Worm (Caenorhabditis elegans): Measurements from ENCODE around the gene mat-2.

The mat-2 gene

DNA sequence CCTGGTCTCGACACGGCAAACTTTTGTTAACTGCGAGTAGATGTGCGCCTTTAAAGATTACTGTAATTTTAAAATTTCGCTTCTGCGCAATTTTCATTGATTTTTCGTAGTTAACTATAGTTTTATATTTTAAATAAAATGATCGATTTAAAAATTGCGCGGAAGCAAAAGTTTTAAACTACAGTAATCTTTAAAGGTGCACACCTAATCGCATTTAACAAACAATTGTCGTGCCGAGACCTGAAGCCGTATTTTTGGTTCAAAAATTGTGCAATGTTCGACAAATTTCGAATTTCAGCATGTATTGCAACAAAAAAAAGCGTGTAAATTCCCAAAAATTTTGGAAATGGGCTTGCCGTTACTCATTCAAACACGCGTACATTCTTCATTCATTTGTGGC lies 18.1 kb upstream of the mat-2 start:
- no peak for TF ChIP-seq pha-4 (GFP tag; IDR thresholded peaks at IDR 0.05)
- TF ChIP-seq pha-4 (tag; optimal IDR thresholded peaks at IDR 0.05), result no peak
- TF ChIP-seq aha-1 (tag), result peak; percentile 15
- TF ChIP-seq nhr-237 (tag; optimal IDR thresholded peaks at IDR 0.05), result no peak
- no peak for TF ChIP-seq spr-3 (GFP tag; optimal IDR thresholded peaks at IDR 0.05)
- no peak for TF ChIP-seq ZK337.2 (GFP tag; IDR thresholded peaks at IDR 0.05)
- no peak for TF ChIP-seq daf-8 (GFP tag; IDR thresholded peaks at IDR 0.05)
- no peak for TF ChIP-seq set-16 (GFP tag; IDR thresholded peaks at IDR 0.05)
- no peak for TF ChIP-seq Y75B8A.6 (GFP tag; IDR thresholded peaks at IDR 0.05)
- TF ChIP-seq nhr-48 (tag; optimal IDR thresholded peaks at IDR 0.05), result no peak
- peak in 1 of 2 experiments; percentile 26 for TF ChIP-seq unc-62 (GFP tag; optimal IDR thresholded peaks at IDR 0.05 in 1 of 2)
- no peak for TF ChIP-seq unc-62 (tag; optimal IDR thresholded peaks at IDR 0.05)
- TF ChIP-seq ama-1 (optimal IDR thresholded peaks at IDR 0.05), result no peak
- no peak for TF ChIP-seq nhr-41 (GFP tag; IDR thresholded peaks at IDR 0.05)
- no peak for TF ChIP-seq F26F4.8 (GFP tag; conservative IDR thresholded peaks at IDR 0.05)
- no peak for TF ChIP-seq nhr-42 (GFP tag; IDR thresholded peaks at IDR 0.05)

DNA sequence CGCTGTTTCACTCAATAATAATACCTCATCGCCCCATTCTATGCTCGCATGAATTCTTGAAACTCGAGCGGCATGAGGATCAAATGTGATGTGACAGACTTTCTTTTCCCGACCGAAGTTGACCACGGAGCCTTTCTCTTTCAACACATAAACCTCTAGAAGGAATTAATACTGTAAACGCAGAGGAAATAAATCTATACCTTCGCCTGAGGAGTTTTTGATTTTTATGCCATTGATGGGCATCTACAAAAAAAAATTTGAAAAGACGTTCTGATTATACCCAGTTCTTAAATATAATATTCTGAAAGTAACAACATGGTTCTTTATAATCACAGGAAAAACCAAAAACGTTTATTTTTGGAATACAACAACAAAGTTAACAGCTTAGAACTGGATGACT lies 16.3 kb upstream of the mat-2 start, which contains the start of gene nbs-1:
TSS of gene nbs-1 (minus strand) at position 246 of the 400 bp plus-strand sequence.
- TF ChIP-seq Y105C5A.15 (GFP tag; IDR thresholded peaks at IDR 0.05) (no peak), ama-1 (optimal IDR thresholded peaks at IDR 0.05) (peak; percentile 14), snpc-1.2 (GFP tag; IDR thresholded peaks at IDR 0.05) (peak; percentile 54; the same call in 1 of the 2 replicates), dmd-8 (GFP tag; IDR thresholded peaks at IDR 0.05) (no peak), Y5F2A.4 (GFP tag; optimal IDR thresholded peaks at IDR 0.05) (no peak), Y48G9A.11 (GFP tag; IDR thresholded peaks at IDR 0.05) (0 out of 2 replicates have a peak, but pooled peaks have one; percentile 38), snpc-4 (tag; optimal IDR thresholded peaks at IDR 0.05) (no peak), mes-2 (tag; optimal IDR thresholded peaks at IDR 0.05; ENCODE audit: poor library complexity, severe bottlenecking) (peak; percentile 21), jun-1 (tag; optimal IDR thresholded peaks at IDR 0.05) (no peak), hlh-11 (tag; optimal IDR thresholded peaks at IDR 0.05) (no peak), Y75B8A.6 (GFP tag; IDR thresholded peaks at IDR 0.05) (no peak), tra-1 (GFP tag; IDR thresholded peaks at IDR 0.05) (no peak), ceh-32 (tag; optimal IDR thresholded peaks at IDR 0.05; ENCODE audit: poor library complexity) (no peak), nhr-25 (tag; optimal IDR thresholded peaks at IDR 0.05; ENCODE audit: borderline replicate concordance, insufficient read depth) (no peak), dmd-6 (GFP tag; IDR thresholded peaks at IDR 0.05) (no peak), mxl-2 (GFP tag; conservative IDR thresholded peaks at IDR 0.05) (no peak), hlh-30 (tag; optimal IDR thresholded peaks at IDR 0.05; ENCODE audit: insufficient read depth) (no peak), lsy-2 (tag; optimal IDR thresholded peaks at IDR 0.05) (peak in 1 of 2 experiments; percentile 29), D1046.2 (GFP tag; IDR thresholded peaks at IDR 0.05) (no peak), saeg-2 (GFP tag; IDR thresholded peaks at IDR 0.05) (no peak), F49E8.2 (tag; optimal IDR thresholded peaks at IDR 0.05; ENCODE audit: borderline replicate concordance) (no peak), lin-13 (GFP tag; optimal IDR thresholded peaks at IDR 0.05) (no peak), R02D3.7 (tag; optimal IDR thresholded peaks at IDR 0.05) (no peak), pha-4 (GFP tag; IDR thresholded peaks at IDR 0.05) (no peak), pha-4 (tag; optimal IDR thresholded peaks at IDR 0.05) (no peak), fkh-10 (GFP tag; optimal IDR thresholded peaks at IDR 0.05) (no peak), mep-1 (tag; optimal IDR thresholded peaks at IDR 0.05) (no peak), aha-1 (tag) (no peak), lin-38 (GFP tag; IDR thresholded peaks at IDR 0.05) (peak; percentile 49; the same call in 1 of the 2 replicates)

Measured in whole organism, L4 larva.